Worm (Caenorhabditis elegans) whole organism, late embryonic: ENCODE data around the gene lurp-1.

ENCODE experiments used
- C08G9.2 ChIP-seq: sonication (generic microtip); optimal IDR thresholded peaks from 2 replicates; lab custom pipeline; 2016; ENCODE audit warnings: mild to moderate bottlenecking, missing genetic modification characterization, moderate library complexity, missing compliant biosample characterization
- C38D4.7 ChIP-seq: fragments of 200-800 bp; sonication (Bioruptor generic); optimal IDR thresholded peaks from 2 replicates; lab custom pipeline; 2018; ENCODE audit warnings: mild to moderate bottlenecking, missing genetic modification characterization, moderate library complexity, missing compliant biosample characterization
- F13H6.1 ChIP-seq: sonication (generic microtip); optimal IDR thresholded peaks from 2 replicates; lab custom pipeline; 2016; ENCODE audit warnings: missing genetic modification characterization, missing compliant biosample characterization
- T23F11.4 ChIP-seq: fragments of 200-800 bp; sonication (Bioruptor generic); optimal IDR thresholded peaks from 2 replicates; lab custom pipeline; 2018; ENCODE audit warnings: mild to moderate bottlenecking, missing genetic modification characterization, missing compliant biosample characterization
- Y22D7AL.16 ChIP-seq: sonication (generic microtip); optimal IDR thresholded peaks from 2 replicates; lab custom pipeline; 2016; ENCODE audit warnings: missing genetic modification characterization, missing compliant biosample characterization
- ahr-1 ChIP-seq: sonication (generic microtip); optimal IDR thresholded peaks from 2 replicates; lab custom pipeline; 2016; ENCODE audit warnings: missing genetic modification characterization, missing compliant biosample characterization
- ama-1 ChIP-seq: fragments of 150-350 bp; optimal IDR thresholded peaks from 2 replicates; lab custom pipeline; 2014
- ceh-19 ChIP-seq: fragments of 200-800 bp; sonication (Bioruptor generic); optimal IDR thresholded peaks from 2 replicates; lab custom pipeline; 2018; ENCODE audit warnings: mild to moderate bottlenecking, missing genetic modification characterization, missing compliant biosample characterization
- ceh-2 ChIP-seq: sonication (generic microtip); optimal IDR thresholded peaks from 2 replicates; lab custom pipeline; 2016; ENCODE audit warnings: missing genotype, missing genetic modification characterization, missing compliant biosample characterization
- ceh-22 ChIP-seq: sonication (generic microtip); optimal IDR thresholded peaks from 2 replicates; lab custom pipeline; 2017; ENCODE audit warnings: missing biosample characterization, missing genetic modification characterization
- ceh-24 ChIP-seq: sonication (generic microtip); optimal IDR thresholded peaks from 2 replicates; lab custom pipeline; 2016; ENCODE audit warnings: mild to moderate bottlenecking, missing genetic modification characterization, missing compliant biosample characterization
- ceh-45 ChIP-seq: fragments of 200-800 bp; sonication (Bioruptor generic); IDR thresholded peaks from 2 replicates; pipeline ENCODE4 v1.3.6; 2022; ENCODE audit warnings: missing genetic modification reagents, missing genetic modification characterization, missing compliant biosample characterization
- ceh-48 ChIP-seq: sonication (generic microtip); optimal IDR thresholded peaks from 2 replicates; lab custom pipeline; 2016; ENCODE audit warnings: missing genetic modification characterization, inconsistent platforms, missing compliant biosample characterization
- che-1 ChIP-seq: sonication (generic microtip); optimal IDR thresholded peaks from 2 replicates; lab custom pipeline; 2016; ENCODE audit warnings: mild to moderate bottlenecking, missing genetic modification characterization, missing compliant biosample characterization
- dmd-4 ChIP-seq: sonication (generic microtip); optimal IDR thresholded peaks from 2 replicates; lab custom pipeline; 2016; ENCODE audit warnings: borderline replicate concordance, missing genetic modification characterization, missing compliant biosample characterization
- dve-1 ChIP-seq: sonication (generic microtip); optimal IDR thresholded peaks from 2 replicates; lab custom pipeline; 2017; ENCODE audit warnings: antibody characterized with exemption, mild to moderate bottlenecking, missing genetic modification characterization, missing compliant biosample characterization
- elt-2 ChIP-seq: sonication (generic microtip); optimal IDR thresholded peaks from 2 replicates; lab custom pipeline; 2016; ENCODE audit warnings: missing genetic modification reagents, missing genetic modification characterization, missing compliant biosample characterization
- elt-4 ChIP-seq: sonication (generic microtip); optimal IDR thresholded peaks from 2 replicates; lab custom pipeline; 2016; ENCODE audit warnings: missing genetic modification characterization, missing compliant biosample characterization
- eyg-1 ChIP-seq: sonication (generic microtip); optimal IDR thresholded peaks from 2 replicates; lab custom pipeline; 2016; ENCODE audit warnings: missing genotype, missing genetic modification characterization, missing compliant biosample characterization
- fax-1 ChIP-seq: sonication (generic microtip); optimal IDR thresholded peaks from 2 replicates; lab custom pipeline; 2016; ENCODE audit warnings: missing genotype, missing genetic modification characterization, missing compliant biosample characterization
- gmeb-2 ChIP-seq: sonication (generic microtip); optimal IDR thresholded peaks from 2 replicates; lab custom pipeline; 2016; ENCODE audit warnings: missing genetic modification characterization, inconsistent platforms, missing compliant biosample characterization
- lim-6 ChIP-seq: sonication (generic microtip); optimal IDR thresholded peaks from 2 replicates; lab custom pipeline; 2016; ENCODE audit warnings: missing genetic modification characterization, missing compliant biosample characterization
- lin-11 ChIP-seq: fragments of 200-800 bp; sonication (Bioruptor generic); optimal IDR thresholded peaks from 2 replicates; lab custom pipeline; 2018; ENCODE audit warnings: mild to moderate bottlenecking, missing genetic modification characterization, missing compliant biosample characterization
- madf-2 ChIP-seq: sonication (generic microtip); optimal IDR thresholded peaks from 2 replicates; lab custom pipeline; 2017; ENCODE audit warnings: missing genetic modification characterization, missing compliant biosample characterization
- nfya-1 ChIP-seq: sonication (generic microtip); optimal IDR thresholded peaks from 2 replicates; lab custom pipeline; 2017; ENCODE audit warnings: missing genetic modification characterization, mild to moderate bottlenecking, missing compliant biosample characterization, antibody characterized with exemption, moderate library complexity
- nhr-11 ChIP-seq: fragments of 150-350 bp; optimal IDR thresholded peaks from 2 replicates; lab custom pipeline; 2014; ENCODE audit warnings: missing biosample characterization, missing genetic modification characterization
- nhr-232 ChIP-seq: sonication (generic microtip); optimal IDR thresholded peaks from 2 replicates; lab custom pipeline; 2016; ENCODE audit warnings: missing genetic modification characterization, missing compliant biosample characterization
- npax-4 ChIP-seq: sonication (generic microtip); optimal IDR thresholded peaks from 2 replicates; lab custom pipeline; 2016; ENCODE audit warnings: missing genetic modification characterization, missing compliant biosample characterization
- odd-2 ChIP-seq: sonication (generic microtip); optimal IDR thresholded peaks from 2 replicates; lab custom pipeline; 2017; ENCODE audit warnings: antibody characterized with exemption, mild to moderate bottlenecking, missing genetic modification characterization, missing compliant biosample characterization
- pag-3 ChIP-seq: sonication (generic microtip); optimal IDR thresholded peaks from 2 replicates; lab custom pipeline; 2016; ENCODE audit warnings: missing compliant biosample characterization, missing genetic modification characterization, borderline replicate concordance
- pat-9 ChIP-seq: fragments of 200-800 bp; sonication (Bioruptor generic); optimal IDR thresholded peaks from 2 replicates; lab custom pipeline; 2018; ENCODE audit warnings: mild to moderate bottlenecking, missing genetic modification characterization, moderate library complexity, missing compliant biosample characterization
- pax-1 ChIP-seq: fragments of 150-350 bp; optimal IDR thresholded peaks from 2 replicates; lab custom pipeline; 2014; ENCODE audit warnings: missing biosample characterization, missing genetic modification characterization
- pha-2 ChIP-seq: sonication (generic microtip); optimal IDR thresholded peaks from 2 replicates; lab custom pipeline; 2017; ENCODE audit warnings: mild to moderate bottlenecking, missing genetic modification characterization, missing compliant biosample characterization
- pqm-1 ChIP-seq: sonication (generic microtip); optimal IDR thresholded peaks from 2 replicates; lab custom pipeline; 2016; ENCODE audit warnings: missing genetic modification characterization, missing compliant biosample characterization
- pros-1 ChIP-seq: fragments of 150-350 bp; optimal IDR thresholded peaks from 2 replicates; lab custom pipeline; 2014; ENCODE audit warnings: missing biosample characterization, missing genetic modification reagents, missing genetic modification characterization
- ref-2 ChIP-seq: sonication (generic microtip); optimal IDR thresholded peaks from 2 replicates; lab custom pipeline; 2016; ENCODE audit warnings: missing genetic modification characterization, missing compliant biosample characterization
- sox-2 ChIP-seq: fragments of 200-800 bp; sonication (Bioruptor generic); IDR thresholded peaks from 2 replicates; pipeline ENCODE4 v1.3.6; 2022; ENCODE audit warnings: missing genetic modification reagents, missing genetic modification characterization, missing compliant biosample characterization
- sox-4 ChIP-seq: sonication (generic microtip); optimal IDR thresholded peaks from 2 replicates; lab custom pipeline; 2017; ENCODE audit warnings: mild to moderate bottlenecking, missing genetic modification characterization, inconsistent platforms, missing compliant biosample characterization
- tbx-2 ChIP-seq: sonication (generic microtip); optimal IDR thresholded peaks from 2 replicates; lab custom pipeline; 2016; ENCODE audit warnings: missing genetic modification characterization, missing compliant biosample characterization
- tbx-7 ChIP-seq: sonication (generic microtip); optimal IDR thresholded peaks from 2 replicates; lab custom pipeline; 2016; ENCODE audit warnings: missing genotype, missing genetic modification characterization, missing compliant biosample characterization
- ttx-3 ChIP-seq: sonication (generic microtip); optimal IDR thresholded peaks from 2 replicates; lab custom pipeline; 2016; ENCODE audit warnings: missing genetic modification reagents, missing genetic modification characterization, missing compliant biosample characterization
- unc-3 ChIP-seq, 2 experiments: fragments of 200-800 bp in 1 of 2; sonication (Bioruptor generic) in 1 of 2; sonication (generic microtip) in 1 of 2; conservative IDR thresholded peaks in 1 of 2; optimal IDR thresholded peaks in 1 of 2; 2 replicates each; pipeline versions ENCODE4 v1.3.6 to Lab custom; 2016 to 2022; ENCODE audit warnings: missing compliant biosample characterization in 2 of 2, missing genetic modification characterization in 2 of 2, missing genetic modification reagents in 1 of 2
- unc-42 ChIP-seq: sonication (generic microtip); optimal IDR thresholded peaks from 2 replicates; lab custom pipeline; 2016; ENCODE audit warnings: missing genotype, missing genetic modification characterization, missing compliant biosample characterization
- unc-86 ChIP-seq: sonication (generic microtip); optimal IDR thresholded peaks from 2 replicates; lab custom pipeline; 2016; ENCODE audit warnings: missing genetic modification characterization, missing compliant biosample characterization
- ztf-16 ChIP-seq: sonication (generic microtip); optimal IDR thresholded peaks from 2 replicates; lab custom pipeline; 2017; ENCODE audit warnings: missing genetic modification characterization, missing compliant biosample characterization

The lurp-1 gene

ce11 chrII:10880625-10881024 lies at the start of gene lurp-1:
Gene lurp-1 (plus strand): TSS chrII:10880925.
- TF ChIP-seq F13H6.1 (tag; lab: Kevin White, UChicago) (no peak), lin-11 (tag; lab: Kevin White, UChicago) (no peak), pag-3 (tag; lab: Kevin White, UChicago) (no peak), C08G9.2 (tag; lab: Kevin White, UChicago) (no peak), ahr-1 (tag; lab: Kevin White, UChicago) (no peak), che-1 (tag; lab: Kevin White, UChicago) (no peak), ceh-2 (tag; lab: Kevin White, UChicago) (no peak), unc-86 (tag; lab: Kevin White, UChicago) (no peak), C38D4.7 (GFP tag; lab: Kevin White, UChicago) (no peak), tbx-2 (tag; lab: Kevin White, UChicago) (no peak), eyg-1 (no peak), ref-2 (no peak), pqm-1 (no peak), ceh-48 (tag; lab: Kevin White, UChicago) (no peak), ama-1 (lab: Kevin White, UChicago) (no peak), elt-2 (no peak), odd-2 (tag; lab: Kevin White, UChicago) (no peak), lim-6 (tag; lab: Kevin White, UChicago) (no peak), ztf-16 (no peak), unc-42 (tag; lab: Kevin White, UChicago) (no peak)

- no peak for TF ChIP-seq fax-1 (tag; lab: Kevin White, UChicago)
- no peak for TF ChIP-seq T23F11.4 (GFP tag; lab: Kevin White, UChicago)
- TF ChIP-seq elt-2, result no peak
- no peak for TF ChIP-seq dve-1 (tag; lab: Kevin White, UChicago)
- TF ChIP-seq nhr-11 (tag; lab: Kevin White, UChicago), result no peak
- TF ChIP-seq odd-2 (tag; lab: Kevin White, UChicago), result no peak
- no peak for TF ChIP-seq unc-3 (GFP tag; conservative IDR thresholded peaks at IDR 0.05; lab: Robert Waterston, UW)
- TF ChIP-seq unc-3 (tag; optimal IDR thresholded peaks at IDR 0.05; lab: Kevin White, UChicago), result no peak
- TF ChIP-seq pros-1 (tag; lab: Kevin White, UChicago), result no peak
- TF ChIP-seq eyg-1, result no peak
- TF ChIP-seq ceh-48 (tag; lab: Kevin White, UChicago), result no peak
- TF ChIP-seq ahr-1 (tag; lab: Kevin White, UChicago), result no peak
- no peak for TF ChIP-seq ceh-19
- TF ChIP-seq nfya-1 (tag; lab: Kevin White, UChicago), result no peak
- TF ChIP-seq dmd-4 (tag; lab: Kevin White, UChicago), result no peak
Measured at ce11 chrII:10834717-10835116, 46.0 kb upstream of the lurp-1 start.

ce11 chrII:10838550-10838949 lies 42.2 kb upstream of the lurp-1 start:
- TF ChIP-seq ttx-3 (no peak), nhr-232 (tag; lab: Kevin White, UChicago) (no peak), ceh-2 (tag; lab: Kevin White, UChicago) (no peak), nfya-1 (tag; lab: Kevin White, UChicago) (peak; percentile 63), nhr-11 (tag; lab: Kevin White, UChicago) (no peak)

- peak; percentile 5 for TF ChIP-seq elt-4 (tag; lab: Kevin White, UChicago)
- no peak for TF ChIP-seq pax-1 (tag; lab: Kevin White, UChicago)
- peak; percentile 82 for TF ChIP-seq npax-4
- TF ChIP-seq odd-2 (tag; lab: Kevin White, UChicago), result peak; percentile 77
- peak; percentile 70 for TF ChIP-seq lim-6 (tag; lab: Kevin White, UChicago)
- TF ChIP-seq pat-9 (tag; lab: Kevin White, UChicago), result peak; percentile 95
- TF ChIP-seq ama-1 (lab: Kevin White, UChicago), result no peak
- TF ChIP-seq C08G9.2 (tag; lab: Kevin White, UChicago), result peak; percentile 73
- TF ChIP-seq Y22D7AL.16 (tag; lab: Kevin White, UChicago), result peak; percentile 81
- peak; percentile 88 for TF ChIP-seq gmeb-2
- TF ChIP-seq pqm-1, result peak; percentile 67
- peak; percentile 93 for TF ChIP-seq tbx-2 (tag; lab: Kevin White, UChicago)
- peak; percentile 54 for TF ChIP-seq F13H6.1 (tag; lab: Kevin White, UChicago)
- peak; percentile 82 for TF ChIP-seq sox-2 (GFP tag; lab: Robert Waterston, UW)
- peak; percentile 77 for TF ChIP-seq ahr-1 (tag; lab: Kevin White, UChicago)
- TF ChIP-seq ceh-19, result peak; percentile 92
- TF ChIP-seq pha-2 (tag; lab: Kevin White, UChicago), result peak; percentile 88
- peak; percentile 67; the same call in 1 of the 2 replicates for TF ChIP-seq ceh-45 (GFP tag; lab: Robert Waterston, UW)
- peak; percentile 59 for TF ChIP-seq ceh-24
- peak; percentile 35 for TF ChIP-seq ceh-22 (tag; lab: Kevin White, UChicago)
- TF ChIP-seq sox-4 (tag; lab: Kevin White, UChicago), result peak; percentile 88
- peak; percentile 73 for TF ChIP-seq fax-1 (tag; lab: Kevin White, UChicago)
- peak; percentile 83 for TF ChIP-seq madf-2 (tag; lab: Kevin White, UChicago)
- peak; percentile 68 for TF ChIP-seq tbx-7
Measured at ce11 chrII:10840067-10840466, 40.7 kb upstream of the lurp-1 start.
